Fruit fly (Drosophila melanogaster): Measurements from ENCODE around the gene CG10602.

Gene CG10602

dm6 chr2L:18843560-18843959, 15.5 kb downstream of the CG10602 start:
- TF ChIP-seq CG8119 (GFP tag; IDR thresholded peaks at IDR 0.05), result no peak
- peak; percentile 41 for TF ChIP-seq Met (GFP tag; optimal IDR thresholded peaks at IDR 0.05)
- peak; percentile 35 for TF ChIP-seq Sox102F (GFP tag; optimal IDR thresholded peaks at IDR 0.05)
- TF ChIP-seq vri (GFP tag; optimal IDR thresholded peaks at IDR 0.05), result peak; percentile 64
- no peak for TF ChIP-seq CG11902 (GFP tag; optimal IDR thresholded peaks at IDR 0.05)
- TF ChIP-seq lz (GFP tag; optimal IDR thresholded peaks at IDR 0.05), result peak; percentile 48
- TF ChIP-seq esn (GFP tag; optimal IDR thresholded peaks at IDR 0.05), result peak; percentile 62
- peak; percentile 38 for TF ChIP-seq CG31627 (GFP tag; optimal IDR thresholded peaks at IDR 0.05)
- TF ChIP-seq Hr39 (GFP tag; optimal IDR thresholded peaks at IDR 0.05), result peak; percentile 52

dm6 chr2L:18841210-18841609, 17.8 kb downstream of the CG10602 start, which contains the start of gene CG31752:
CG31752 (minus strand) TSS chr2L:18841310.
- TF ChIP-seq CG6854 (GFP tag; optimal IDR thresholded peaks at IDR 0.05) (no peak), salr (GFP tag; optimal IDR thresholded peaks at IDR 0.05) (no peak), dsx (GFP tag; optimal IDR thresholded peaks at IDR 0.05; ENCODE audit: poor library complexity, severe bottlenecking) (no peak), CG10631 (GFP tag; optimal IDR thresholded peaks at IDR 0.05) (no peak)

dm6 chr2L:18839143-18839872, 19.7 kb downstream of the CG10602 start, which contains the start of gene CG10600:
CG10600 (minus strand) TSS chr2L:18839679.
- peak; percentile 80 for TF ChIP-seq lz (GFP tag; optimal IDR thresholded peaks at IDR 0.05)
- 0 out of 3 replicates have a peak, but pooled peaks have one; percentile 36 for TF ChIP-seq eg (GFP tag; IDR thresholded peaks at IDR 0.05)
- no peak for TF ChIP-seq CG9139 (GFP tag; optimal IDR thresholded peaks at IDR 0.05)
- no peak for TF ChIP-seq Hr38 (GFP tag; optimal IDR thresholded peaks at IDR 0.05)
- no peak for TF ChIP-seq Smox (GFP tag; optimal IDR thresholded peaks at IDR 0.05)
- peak; percentile 81 for TF ChIP-seq CG3919 (GFP tag; optimal IDR thresholded peaks at IDR 0.05)
- peak; percentile 65 for TF ChIP-seq CG7368 (GFP tag; optimal IDR thresholded peaks at IDR 0.05)
- TF ChIP-seq Lpt (GFP tag; optimal IDR thresholded peaks at IDR 0.05), result no peak
- peak; percentile 86 for TF ChIP-seq esn (GFP tag; optimal IDR thresholded peaks at IDR 0.05)
- peak; percentile 59 for TF ChIP-seq OdsH (GFP tag; optimal IDR thresholded peaks at IDR 0.05)
- no peak for TF ChIP-seq Gug (GFP tag; IDR thresholded peaks at IDR 0.05)
- TF ChIP-seq CG32006 (GFP tag; optimal IDR thresholded peaks at IDR 0.05), result no peak
- TF ChIP-seq CG8119 (GFP tag; IDR thresholded peaks at IDR 0.05), result 0 out of 3 replicates have a peak, but pooled peaks have one; percentile 15
- TF ChIP-seq svp (GFP tag), result peak; percentile 91
- no peak for TF ChIP-seq CG16779 (tag; optimal IDR thresholded peaks at IDR 0.05)
- peak; percentile 51 for TF ChIP-seq CG1621 (tag; optimal IDR thresholded peaks at IDR 0.05)
- peak; percentile 57 for TF ChIP-seq CG6808 (GFP tag; optimal IDR thresholded peaks at IDR 0.05)
- TF ChIP-seq Hr4 (GFP tag; optimal IDR thresholded peaks at IDR 0.05), result no peak
- peak; percentile 85 for TF ChIP-seq cyc (GFP tag; optimal IDR thresholded peaks at IDR 0.05)
- peak; percentile 53 for TF ChIP-seq CG8319 (GFP tag; optimal IDR thresholded peaks at IDR 0.05)
- TF ChIP-seq dsx (GFP tag; optimal IDR thresholded peaks at IDR 0.05; ENCODE audit: poor library complexity, severe bottlenecking), result peak; percentile 55
- TF ChIP-seq fd59A (GFP tag; optimal IDR thresholded peaks at IDR 0.05), result peak; percentile 37
- no peak for TF ChIP-seq CG6276 (GFP tag; optimal IDR thresholded peaks at IDR 0.05)
- TF ChIP-seq fd85E (GFP tag; optimal IDR thresholded peaks at IDR 0.05), result peak; percentile 56
- TF ChIP-seq CG15336 (GFP tag; IDR thresholded peaks at IDR 0.05), result 0 out of 2 replicates have a peak, but pooled peaks have one; percentile 17
- TF ChIP-seq Hr39 (GFP tag; optimal IDR thresholded peaks at IDR 0.05), result peak; percentile 81
- peak; percentile 24 for TF ChIP-seq Ets96B (tag; optimal IDR thresholded peaks at IDR 0.05)
- no peak for TF ChIP-seq vri (GFP tag; optimal IDR thresholded peaks at IDR 0.05)
- peak; percentile 42 for TF ChIP-seq CG11902 (GFP tag; optimal IDR thresholded peaks at IDR 0.05)
- peak; percentile 66 for TF ChIP-seq achi (GFP tag; optimal IDR thresholded peaks at IDR 0.05)
- TF ChIP-seq CG10669 (GFP tag; optimal IDR thresholded peaks at IDR 0.05), result peak; percentile 57
- peak; percentile 47 for TF ChIP-seq CG8632 (GFP tag; optimal IDR thresholded peaks at IDR 0.05)
- peak; percentile 55 for TF ChIP-seq Sox15 (GFP tag; optimal IDR thresholded peaks at IDR 0.05)
- TF ChIP-seq CG31627 (GFP tag; optimal IDR thresholded peaks at IDR 0.05), result peak; percentile 85
- TF ChIP-seq Met (GFP tag; optimal IDR thresholded peaks at IDR 0.05), result no peak
- TF ChIP-seq Eip75B (GFP tag; optimal IDR thresholded peaks at IDR 0.05), result no peak
- TF ChIP-seq ss (GFP tag; optimal IDR thresholded peaks at IDR 0.05), result peak; percentile 65 to 73
- no peak for TF ChIP-seq Ets21C (GFP tag; optimal IDR thresholded peaks at IDR 0.05)
- peak; percentile 62 for TF ChIP-seq CG10631 (GFP tag; optimal IDR thresholded peaks at IDR 0.05)
- peak; percentile 77 for TF ChIP-seq fkh (GFP tag; optimal IDR thresholded peaks at IDR 0.05)
- no peak for TF ChIP-seq CG6854 (GFP tag; optimal IDR thresholded peaks at IDR 0.05)
- peak; percentile 19 for TF ChIP-seq Blimp-1 (GFP tag; optimal IDR thresholded peaks at IDR 0.05)
